Worm (Caenorhabditis elegans): ENCODE measurements around the gene F59E12.9.

- TF ChIP-seq mdl-1 (tag; optimal IDR thresholded peaks at IDR 0.05) (no peak), tag-97 (GFP tag; IDR thresholded peaks at IDR 0.05) (no peak), F37D6.2 (tag; optimal IDR thresholded peaks at IDR 0.05) (no peak), egl-27 (tag; optimal IDR thresholded peaks at IDR 0.05) (no peak)
These were observed 1.4 kb upstream of the F59E12.9 start, which contains the start of gene ddl-1 for ce11 chrII:5648272-5648671.

Data from whole organism, L4 larva.